Fruit fly (Drosophila melanogaster): ENCODE measurements around the gene CG33722.

The CG33722 gene

dm6 chr3R:8243720-8244119, at the start of gene CG33722, which contains the start of the genes CG9636 and CG18749:
Gene CG33722, plus strand, starts transcription at chr3R:8244055.
Gene CG9636, minus strand, starts transcription at chr3R:8243792.
Gene CG18749, plus strand, starts transcription at chr3R:8244055.
- TF ChIP-seq psq (optimal IDR thresholded peaks at IDR 0.05) = no peak
- no peak for TF ChIP-seq Sin3A (optimal IDR thresholded peaks at IDR 0.05)
- no peak for TF ChIP-seq h (optimal IDR thresholded peaks at IDR 0.05)
- TF ChIP-seq Myc (optimal IDR thresholded peaks at IDR 0.05) = no peak
- no peak for TF ChIP-seq insv (optimal IDR thresholded peaks at IDR 0.05)
- no peak for TF ChIP-seq ttk (optimal IDR thresholded peaks at IDR 0.05)

- TF ChIP-seq psq (optimal IDR thresholded peaks at IDR 0.05) (no peak), ttk (optimal IDR thresholded peaks at IDR 0.05) (no peak), h (optimal IDR thresholded peaks at IDR 0.05) (no peak), Myc (optimal IDR thresholded peaks at IDR 0.05) (no peak), Sin3A (optimal IDR thresholded peaks at IDR 0.05) (no peak), insv (optimal IDR thresholded peaks at IDR 0.05) (no peak)
Observed at dm6 chr3R:8195049-8195448, 48.8 kb upstream of the CG33722 start.

dm6 chr3R:8197137-8197536, 46.7 kb upstream of the CG33722 start:
- TF ChIP-seq Myc (optimal IDR thresholded peaks at IDR 0.05) = no peak
- no peak for TF ChIP-seq h (optimal IDR thresholded peaks at IDR 0.05)

- TF ChIP-seq h (optimal IDR thresholded peaks at IDR 0.05) (no peak), ttk (optimal IDR thresholded peaks at IDR 0.05) (no peak), insv (optimal IDR thresholded peaks at IDR 0.05) (no peak), Sin3A (optimal IDR thresholded peaks at IDR 0.05) (no peak), Myc (optimal IDR thresholded peaks at IDR 0.05) (no peak), psq (optimal IDR thresholded peaks at IDR 0.05) (no peak)
Observed at dm6 chr3R:8198320-8198719, 45.5 kb upstream of the CG33722 start.

- no peak for TF ChIP-seq h (optimal IDR thresholded peaks at IDR 0.05)
- no peak for TF ChIP-seq insv (optimal IDR thresholded peaks at IDR 0.05)
- no peak for TF ChIP-seq psq (optimal IDR thresholded peaks at IDR 0.05)
- no peak for TF ChIP-seq Myc (optimal IDR thresholded peaks at IDR 0.05)
- TF ChIP-seq Sin3A (optimal IDR thresholded peaks at IDR 0.05) = no peak
- no peak for TF ChIP-seq ttk (optimal IDR thresholded peaks at IDR 0.05)
Observed at dm6 chr3R:8203367-8203766, 40.5 kb upstream of the CG33722 start.

dm6 chr3R:8204730-8205129, 39.1 kb upstream of the CG33722 start, which contains the start of gene CheA84a:
Gene CheA84a, minus strand, starts transcription at chr3R:8204830.
- TF ChIP-seq h (optimal IDR thresholded peaks at IDR 0.05) (no peak), insv (optimal IDR thresholded peaks at IDR 0.05) (no peak), psq (optimal IDR thresholded peaks at IDR 0.05) (no peak), Sin3A (optimal IDR thresholded peaks at IDR 0.05) (no peak), ttk (optimal IDR thresholded peaks at IDR 0.05) (no peak), Myc (optimal IDR thresholded peaks at IDR 0.05) (no peak)

dm6 chr3R:8205292-8205893, 38.5 kb upstream of the CG33722 start:
- no peak for TF ChIP-seq Myc (optimal IDR thresholded peaks at IDR 0.05)
- no peak for TF ChIP-seq h (optimal IDR thresholded peaks at IDR 0.05)
- TF ChIP-seq insv (optimal IDR thresholded peaks at IDR 0.05) = no peak
- no peak for TF ChIP-seq Sin3A (optimal IDR thresholded peaks at IDR 0.05)
- TF ChIP-seq psq (optimal IDR thresholded peaks at IDR 0.05) = no peak
- TF ChIP-seq ttk (optimal IDR thresholded peaks at IDR 0.05) = no peak

- TF ChIP-seq psq (optimal IDR thresholded peaks at IDR 0.05) = no peak
- TF ChIP-seq insv (optimal IDR thresholded peaks at IDR 0.05) = no peak
- TF ChIP-seq ttk (optimal IDR thresholded peaks at IDR 0.05) = no peak
Observed at dm6 chr3R:8206019-8206418, 37.8 kb upstream of the CG33722 start.

dm6 chr3R:8206628-8207275, 37.1 kb upstream of the CG33722 start:
- TF ChIP-seq h (optimal IDR thresholded peaks at IDR 0.05) = no peak
- no peak for TF ChIP-seq insv (optimal IDR thresholded peaks at IDR 0.05)
- no peak for TF ChIP-seq ttk (optimal IDR thresholded peaks at IDR 0.05)
- no peak for TF ChIP-seq Sin3A (optimal IDR thresholded peaks at IDR 0.05)
- no peak for TF ChIP-seq psq (optimal IDR thresholded peaks at IDR 0.05)
- no peak for TF ChIP-seq Myc (optimal IDR thresholded peaks at IDR 0.05)

dm6 chr3R:8207276-8207654, 36.6 kb upstream of the CG33722 start:
- no peak for TF ChIP-seq h (optimal IDR thresholded peaks at IDR 0.05)

- TF ChIP-seq ttk (optimal IDR thresholded peaks at IDR 0.05) (no peak), Myc (optimal IDR thresholded peaks at IDR 0.05) (no peak), h (optimal IDR thresholded peaks at IDR 0.05) (no peak), Sin3A (optimal IDR thresholded peaks at IDR 0.05) (no peak)
Observed at dm6 chr3R:8208378-8209021, 35.4 kb upstream of the CG33722 start.

- no peak for TF ChIP-seq psq (optimal IDR thresholded peaks at IDR 0.05)
- TF ChIP-seq Sin3A (optimal IDR thresholded peaks at IDR 0.05) = no peak
- TF ChIP-seq insv (optimal IDR thresholded peaks at IDR 0.05) = no peak
- no peak for TF ChIP-seq ttk (optimal IDR thresholded peaks at IDR 0.05)
- no peak for TF ChIP-seq h (optimal IDR thresholded peaks at IDR 0.05)
- no peak for TF ChIP-seq Myc (optimal IDR thresholded peaks at IDR 0.05)
Observed at dm6 chr3R:8210837-8211488, 32.9 kb upstream of the CG33722 start.
